Fruit fly (Drosophila melanogaster) whole organism, embryonic: ENCODE measurements around the gene CG31139.

Source experiments
- Asciz ChIP-seq: fragments of 200-800 bp; sonication (Bioruptor generic); optimal IDR thresholded peaks from 2 replicates; lab custom pipeline; 2017; ENCODE audit warnings: missing biosample characterization, mild to moderate bottlenecking, missing genetic modification characterization, missing genetic modification reagents
- CG10431 ChIP-seq: fragments of 200-800 bp; sonication (Bioruptor generic); optimal IDR thresholded peaks from 3 replicates; lab custom pipeline; 2018; ENCODE audit warnings: missing biosample characterization, mild to moderate bottlenecking, missing genetic modification characterization
- CG12071 ChIP-seq: fragments of 200-800 bp; sonication (Bioruptor generic); optimal IDR thresholded peaks from 3 replicates; lab custom pipeline; 2018; ENCODE audit warnings: missing biosample characterization, mild to moderate bottlenecking, missing genetic modification characterization
- CG12769 ChIP-seq: fragments of 200-800 bp; sonication (Bioruptor generic); optimal IDR thresholded peaks from 2 replicates; lab custom pipeline; 2019; ENCODE audit warnings: missing biosample characterization, mild to moderate bottlenecking, missing genetic modification characterization, moderate library complexity
- CG12942 ChIP-seq: fragments of 200-800 bp; sonication (Bioruptor generic); optimal IDR thresholded peaks from 3 replicates; lab custom pipeline; 2016; ENCODE audit warnings: missing biosample characterization, missing genetic modification characterization
- CG13287 ChIP-seq: fragments of 200-800 bp; sonication (Bioruptor generic); IDR thresholded peaks from 2 replicates; pipeline ENCODE4 v1.3.6; 2022; ENCODE audit warnings: missing biosample characterization, missing genetic modification characterization; ENCODE audit not compliant: partially characterized antibody
- CG1792 ChIP-seq: fragments of 200-800 bp; sonication (Bioruptor generic); optimal IDR thresholded peaks from 2 replicates; lab custom pipeline; 2016; ENCODE audit warnings: missing biosample characterization, missing genetic modification characterization
- CG2116 ChIP-seq: fragments of 200-800 bp; sonication (Bioruptor generic); optimal IDR thresholded peaks from 3 replicates; lab custom pipeline; 2018; ENCODE audit warnings: missing biosample characterization, mild to moderate bottlenecking, missing genetic modification characterization
- CG2199 ChIP-seq: fragments of 200-800 bp; sonication (Bioruptor generic); IDR thresholded peaks from 3 replicates; pipeline ENCODE4 v1.3.6; 2022; ENCODE audit warnings: missing biosample characterization, missing genetic modification characterization
- CG33213 ChIP-seq: fragments of 200-800 bp; sonication (Bioruptor generic); optimal IDR thresholded peaks from 3 replicates; lab custom pipeline; 2016; ENCODE audit warnings: missing biosample characterization, missing genetic modification characterization
- CG34376 ChIP-seq: fragments of 200-800 bp; sonication (Bioruptor generic); optimal IDR thresholded peaks from 2 replicates; lab custom pipeline; 2018; ENCODE audit warnings: missing biosample characterization, mild to moderate bottlenecking, missing genetic modification characterization
- CG42726 ChIP-seq: fragments of 200-800 bp; sonication (Bioruptor generic); IDR thresholded peaks from 2 replicates; pipeline ENCODE4 v1.3.6; 2022; ENCODE audit warnings: missing biosample characterization, missing genetic modification characterization; ENCODE audit not compliant: partially characterized antibody
- CG4730 ChIP-seq: fragments of 200-800 bp; sonication (Bioruptor generic); IDR thresholded peaks from 2 replicates; pipeline ENCODE4 v1.3.6; 2022; ENCODE audit warnings: missing biosample characterization, missing genetic modification characterization
- CG5953 ChIP-seq: fragments of 200-800 bp; sonication (Bioruptor generic); IDR thresholded peaks from 2 replicates; pipeline ENCODE4 v1.3.6; 2022; ENCODE audit warnings: missing biosample characterization, missing genetic modification characterization
- CG7987 ChIP-seq: fragments of 200-800 bp; sonication (Bioruptor generic); optimal IDR thresholded peaks from 2 replicates; lab custom pipeline; 2018; ENCODE audit warnings: missing biosample characterization, mild to moderate bottlenecking, missing genetic modification characterization, moderate library complexity
- D ChIP-seq, 2 experiments: fragments of 200-800 bp in 1 of 2; fragments of >200 bp in 1 of 2; sonication (Bioruptor generic) in 1 of 2; optimal IDR thresholded peaks; 2 replicates in 1 of 2; 3 replicates in 1 of 2; lab custom pipeline; 2017; ENCODE audit warnings: mild to moderate bottlenecking in 1 of 2, missing biosample characterization in 1 of 2, missing genetic modification characterization in 1 of 2, missing genetic modification reagents in 1 of 2
- Dbx ChIP-seq: fragments of 200-800 bp; sonication (Bioruptor generic); IDR thresholded peaks from 3 replicates; pipeline ENCODE4 v1.3.6; 2022; ENCODE audit warnings: missing biosample characterization, missing genetic modification characterization
- Deaf1 ChIP-seq: fragments of 200-800 bp; optimal IDR thresholded peaks from 3 replicates; lab custom pipeline; 2019; ENCODE audit warnings: missing biosample characterization, mild to moderate bottlenecking, missing genetic modification characterization, moderate library complexity
- HLHmδ ChIP-seq: fragments of 200-800 bp; sonication (Bioruptor generic); optimal IDR thresholded peaks from 2 replicates; lab custom pipeline; 2018; ENCODE audit warnings: missing biosample characterization, mild to moderate bottlenecking, missing genetic modification characterization, moderate library complexity
- Hr78 ChIP-seq, 2 experiments: fragments of 200-800 bp in 1 of 2; fragments of >200 bp in 1 of 2; sonication (Bioruptor generic) in 1 of 2; optimal IDR thresholded peaks; 2 replicates each; lab custom pipeline; 2017 to 2019; ENCODE audit warnings: missing biosample characterization in 2 of 2, missing genetic modification characterization in 2 of 2, mild to moderate bottlenecking in 1 of 2, moderate library complexity in 1 of 2
- Jarid2 ChIP-seq: fragments of 200-800 bp; sonication (Bioruptor generic); optimal IDR thresholded peaks from 3 replicates; lab custom pipeline; 2017; ENCODE audit warnings: mild to moderate bottlenecking, missing biosample characterization, missing genetic modification reagents, missing genetic modification characterization
- Med ChIP-seq: fragments of 200-800 bp; sonication (Bioruptor generic); peaks from one replicate; lab custom pipeline; 2016; ENCODE audit warnings: missing biosample characterization, missing genetic modification characterization, mild to moderate bottlenecking, inconsistent platforms, moderate library complexity
- Oaz ChIP-seq: fragments of 200-800 bp; sonication (Bioruptor generic); IDR thresholded peaks from 2 replicates; pipeline ENCODE4 v1.3.6; 2022; ENCODE audit warnings: missing biosample characterization, missing genetic modification characterization
- Oli ChIP-seq: fragments of 200-800 bp; sonication (Bioruptor generic); optimal IDR thresholded peaks from 2 replicates; lab custom pipeline; 2018; ENCODE audit warnings: missing biosample characterization, mild to moderate bottlenecking, missing genetic modification characterization, moderate library complexity
- Xrp1 ChIP-seq: fragments of 200-800 bp; sonication (Bioruptor generic); IDR thresholded peaks from 2 replicates; pipeline ENCODE4 v1.3.6; 2022; ENCODE audit warnings: missing biosample characterization, missing genetic modification characterization
- YL-1 ChIP-seq: fragments of 200-800 bp; sonication (Bioruptor generic); optimal IDR thresholded peaks from 3 replicates; lab custom pipeline; 2017; ENCODE audit warnings: missing biosample characterization, mild to moderate bottlenecking, missing genetic modification characterization
- abd-A ChIP-seq: fragments of 200-800 bp; sonication (Bioruptor generic); optimal IDR thresholded peaks from 3 replicates; lab custom pipeline; 2019; ENCODE audit warnings: missing biosample characterization, mild to moderate bottlenecking, missing genetic modification characterization, moderate library complexity
- ap ChIP-seq: fragments of 200-800 bp; sonication (Bioruptor generic); IDR thresholded peaks from 2 replicates; pipeline ENCODE4 v1.3.6; 2022; ENCODE audit warnings: missing biosample characterization, missing genetic modification characterization
- az2 ChIP-seq: fragments of 200-800 bp; sonication (Bioruptor generic); optimal IDR thresholded peaks from 3 replicates; lab custom pipeline; 2016; ENCODE audit warnings: missing biosample characterization, missing genetic modification characterization
- chinmo ChIP-seq: fragments of 200-800 bp; sonication (Bioruptor generic); IDR thresholded peaks from 4 replicates; pipeline ENCODE4 v1.3.6; 2022; ENCODE audit warnings: missing biosample characterization, missing genetic modification characterization; ENCODE audit not compliant: partially characterized antibody
- cwo ChIP-seq: fragments of 200-800 bp; sonication (Bioruptor generic); optimal IDR thresholded peaks from 3 replicates; lab custom pipeline; 2017; ENCODE audit warnings: missing biosample characterization, missing genetic modification characterization, mild to moderate bottlenecking, moderate library complexity, missing genetic modification reagents
- ftz-f1 ChIP-seq: fragments of 200-800 bp; sonication (Bioruptor generic); optimal IDR thresholded peaks from 2 replicates; lab custom pipeline; 2016; ENCODE audit warnings: missing biosample characterization, missing genetic modification characterization
- grn ChIP-seq: fragments of 200-800 bp; sonication (Bioruptor generic); optimal IDR thresholded peaks from 3 replicates; lab custom pipeline; 2017; ENCODE audit warnings: missing biosample characterization, missing genetic modification characterization
- her ChIP-seq: fragments of 200-800 bp; sonication (Bioruptor generic); optimal IDR thresholded peaks from 2 replicates; lab custom pipeline; 2016; ENCODE audit warnings: missing biosample characterization, missing genetic modification characterization
- mirr ChIP-seq: fragments of 200-800 bp; sonication (Bioruptor generic); optimal IDR thresholded peaks from 3 replicates; lab custom pipeline; 2018; ENCODE audit warnings: missing biosample characterization, mild to moderate bottlenecking, missing genetic modification characterization
- mld ChIP-seq: fragments of 200-800 bp; sonication (Bioruptor generic); IDR thresholded peaks from 3 replicates; pipeline ENCODE4 v1.3.6; 2022; ENCODE audit warnings: missing biosample characterization, missing genetic modification characterization; ENCODE audit not compliant: partially characterized antibody
- nerfin-1 ChIP-seq: fragments of 200-800 bp; sonication (Bioruptor generic); optimal IDR thresholded peaks from 3 replicates; lab custom pipeline; 2019; ENCODE audit warnings: missing biosample characterization, mild to moderate bottlenecking, missing genetic modification characterization, moderate library complexity
- oc ChIP-seq: fragments of 200-800 bp; sonication (Bioruptor generic); optimal IDR thresholded peaks from 2 replicates; lab custom pipeline; 2018; ENCODE audit warnings: missing biosample characterization, mild to moderate bottlenecking, missing genetic modification characterization, moderate library complexity
- onecut ChIP-seq: fragments of 200-800 bp; sonication (Bioruptor generic); IDR thresholded peaks from 2 replicates; pipeline ENCODE4 v1.3.6; 2022; ENCODE audit warnings: missing biosample characterization, missing genetic modification characterization
- pnt ChIP-seq: fragments of 200-800 bp; sonication (Bioruptor generic); optimal IDR thresholded peaks from 3 replicates; lab custom pipeline; 2016; ENCODE audit warnings: missing biosample characterization, missing genetic modification characterization
- pros ChIP-seq: fragments of 200-800 bp; sonication (Bioruptor generic); optimal IDR thresholded peaks from 3 replicates; lab custom pipeline; 2019; ENCODE audit warnings: missing biosample characterization, mild to moderate bottlenecking, missing genetic modification characterization, moderate library complexity
- sd ChIP-seq: fragments of 200-800 bp; sonication (Bioruptor generic); optimal IDR thresholded peaks from 3 replicates; lab custom pipeline; 2018; ENCODE audit warnings: missing biosample characterization, mild to moderate bottlenecking, missing genetic modification characterization, moderate library complexity
- sisA ChIP-seq: fragments of 200-800 bp; sonication (Bioruptor generic); IDR thresholded peaks from 2 replicates; pipeline ENCODE4 v1.3.6; 2022; ENCODE audit warnings: missing biosample characterization, missing genetic modification characterization
- so ChIP-seq: fragments of 200-800 bp; sonication (Bioruptor generic); IDR thresholded peaks from 3 replicates; pipeline ENCODE4 v1.3.6; 2022; ENCODE audit warnings: missing biosample characterization, missing genetic modification characterization
- sug ChIP-seq: fragments of 200-800 bp; optimal IDR thresholded peaks from 2 replicates; lab custom pipeline; 2019; ENCODE audit warnings: missing biosample characterization, mild to moderate bottlenecking, missing genetic modification characterization, moderate library complexity
- toy ChIP-seq: fragments of 200-800 bp; sonication (Bioruptor generic); IDR thresholded peaks from 2 replicates; pipeline ENCODE4 v1.3.6; 2022; ENCODE audit warnings: missing biosample characterization, missing genetic modification characterization

The CG31139 gene

dm6 chr3R:22753895-22754774 is 5.3 kb upstream of the CG31139 start (continued):
- TF ChIP-seq sd (tag; lab: Kevin White, UChicago) (no peak), mld (GFP tag; lab: Robert Waterston, UW) (no peak), CG1792 (GFP tag; lab: Kevin White, UChicago) (peak; percentile 1), sisA (peak; percentile 52; the same call in 1 of the 2 replicates), toy (GFP tag; lab: Robert Waterston, UW) (no peak), oc (tag; lab: Kevin White, UChicago) (no peak), YL-1 (no peak), nerfin-1 (peak; percentile 17), CG4730 (GFP tag; lab: Robert Waterston, UW) (peak; percentile 27), Xrp1 (GFP tag; lab: Robert Waterston, UW) (peak; percentile 39; the same call in 1 of the 2 replicates), Jarid2 (GFP tag; lab: Kevin White, UChicago) (peak; percentile 69), Asciz (GFP tag; lab: Kevin White, UChicago) (peak; percentile 60), her (GFP tag; lab: Kevin White, UChicago) (peak; percentile 27), pnt (GFP tag; lab: Kevin White, UChicago) (peak; percentile 47)

DNA sequence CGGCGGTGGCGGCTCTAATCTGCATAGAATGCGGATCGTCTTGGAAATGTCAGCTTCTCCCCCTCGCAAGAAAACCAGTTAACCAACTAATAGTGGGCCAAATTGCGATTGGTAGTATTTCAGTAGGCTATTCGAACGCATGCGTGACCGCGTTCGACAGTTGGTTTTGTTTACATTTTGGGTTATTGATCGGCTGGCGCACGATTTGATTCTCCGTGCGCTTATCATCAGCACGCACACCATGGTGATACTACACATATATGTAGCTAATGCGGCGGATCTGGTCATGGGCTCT is 4.7 kb upstream of the CG31139 start:
- TF ChIP-seq D (optimal IDR thresholded peaks at IDR 0.05; lab: Kevin White, UChicago): no peak
- TF ChIP-seq D (GFP tag; optimal IDR thresholded peaks at IDR 0.05; lab: Kevin White, UChicago): no peak
- peak; percentile 70 for TF ChIP-seq mirr (GFP tag; lab: Kevin White, UChicago)
- TF ChIP-seq CG13287 (GFP tag; lab: Robert Waterston, UW): peak; percentile 43; the same call in 1 of the 2 replicates
- 0 out of 2 replicates have a peak, but pooled peaks have one; percentile 32 for TF ChIP-seq CG42726 (GFP tag; lab: Robert Waterston, UW)
- peak; percentile 65; the same call in 1 of the 3 replicates for TF ChIP-seq so (GFP tag; lab: Robert Waterston, UW)
- TF ChIP-seq cwo (GFP tag; lab: Kevin White, UChicago): peak; percentile 53
- peak; percentile 52 for TF ChIP-seq CG7987 (GFP tag; lab: Kevin White, UChicago)
- peak; percentile 27 for TF ChIP-seq CG12071 (GFP tag; lab: Kevin White, UChicago)
- no peak for TF ChIP-seq CG10431 (GFP tag; lab: Kevin White, UChicago)
- TF ChIP-seq Oaz: no peak
- no peak for TF ChIP-seq Med (GFP tag; lab: Kevin White, UChicago)
- peak; percentile 72 for TF ChIP-seq onecut (GFP tag; lab: Robert Waterston, UW)
- peak; percentile 27 for TF ChIP-seq CG12769
- TF ChIP-seq pros (GFP tag; lab: Kevin White, UChicago): peak; percentile 1
- TF ChIP-seq CG33213 (GFP tag; lab: Kevin White, UChicago): no peak
- 0 out of 2 replicates have a peak, but pooled peaks have one; percentile 14 for TF ChIP-seq CG5953 (GFP tag; lab: Robert Waterston, UW)
- TF ChIP-seq az2: no peak
- TF ChIP-seq sd (tag; lab: Kevin White, UChicago): peak; percentile 85
- peak; percentile 1 for TF ChIP-seq ftz-f1
- peak; percentile 4 for TF ChIP-seq grn
- no peak for TF ChIP-seq Oli
- 0 out of 3 replicates have a peak, but pooled peaks have one; percentile 65 for TF ChIP-seq CG2199
- no peak for TF ChIP-seq ap (GFP tag; lab: Robert Waterston, UW)
- peak; percentile 62 for TF ChIP-seq CG34376 (GFP tag; lab: Kevin White, UChicago)
- TF ChIP-seq abd-A: peak; percentile 44
- peak; percentile 98 for TF ChIP-seq chinmo (GFP tag; lab: Robert Waterston, UW)
- peak; percentile 90 for TF ChIP-seq Deaf1 (tag; lab: Kevin White, UChicago)
- TF ChIP-seq HLHmδ (GFP tag; lab: Kevin White, UChicago): peak; percentile 50
- TF ChIP-seq CG12942 (GFP tag; lab: Kevin White, UChicago): no peak
- TF ChIP-seq Dbx: 0 out of 3 replicates have a peak, but pooled peaks have one; percentile 7
- TF ChIP-seq sug (tag; lab: Kevin White, UChicago): peak; percentile 71
- no peak for TF ChIP-seq CG2116 (GFP tag; lab: Kevin White, UChicago)
- TF ChIP-seq Hr78 (GFP tag; optimal IDR thresholded peaks at IDR 0.05; lab: Kevin White, UChicago): peak in 1 of 2 experiments; percentile 25
